Fruit fly (Drosophila melanogaster) whole organism, embryonic: ENCODE measurements around the gene CG1463.
A peak's percentile ranks its signal among the peaks of the same experiment; 100 is the strongest.

Source experiments
- Blimp-1 ChIP-seq: fragments of 200-800 bp; sonication (Bioruptor generic); optimal IDR thresholded peaks from 3 replicates; lab custom pipeline; 2018; ENCODE audit warnings: missing biosample characterization, missing genetic modification characterization, mild to moderate bottlenecking, moderate library complexity, missing genetic modification reagents
- CG13287 ChIP-seq: fragments of 200-800 bp; sonication (Bioruptor generic); IDR thresholded peaks from 2 replicates; pipeline ENCODE4 v1.3.6; 2022; ENCODE audit warnings: missing biosample characterization, missing genetic modification characterization; ENCODE audit not compliant: partially characterized antibody
- CG14965 ChIP-seq: fragments of 200-800 bp; sonication (Bioruptor generic); optimal IDR thresholded peaks from 2 replicates; lab custom pipeline; 2016; ENCODE audit warnings: missing biosample characterization, missing genetic modification characterization, borderline replicate concordance
- CG16779 ChIP-seq: fragments of 200-800 bp; sonication (Bioruptor generic); IDR thresholded peaks from 2 replicates; pipeline ENCODE4 v1.3.6; 2022; ENCODE audit warnings: missing biosample characterization, missing genetic modification characterization
- CG32532 ChIP-seq: fragments of 200-800 bp; sonication (Bioruptor generic); IDR thresholded peaks from 2 replicates; pipeline ENCODE4 v1.3.6; 2022; ENCODE audit warnings: missing biosample characterization, missing genetic modification characterization
- CG32772 ChIP-seq: fragments of 200-800 bp; sonication (Bioruptor generic); IDR thresholded peaks from 2 replicates; pipeline ENCODE4 v1.3.6; 2022; ENCODE audit warnings: missing biosample characterization, missing genetic modification characterization
- CG6175 ChIP-seq: fragments of 200-800 bp; sonication (Bioruptor generic); IDR thresholded peaks from 3 replicates; pipeline ENCODE4 v1.3.6; 2022; ENCODE audit warnings: missing biosample characterization, missing genetic modification characterization
- CG6683 ChIP-seq: fragments of 200-800 bp; sonication (Bioruptor generic); optimal IDR thresholded peaks from 2 replicates; lab custom pipeline; 2017; ENCODE audit warnings: missing biosample characterization, mild to moderate bottlenecking, missing genetic modification characterization, missing genetic modification reagents
- CG6791 ChIP-seq: fragments of 200-800 bp; sonication (Bioruptor generic); IDR thresholded peaks from 3 replicates; pipeline ENCODE4 v1.3.6; 2022; ENCODE audit warnings: missing biosample characterization, missing genetic modification characterization; ENCODE audit not compliant: partially characterized antibody
- CG7745 ChIP-seq: fragments of 200-800 bp; sonication (Bioruptor generic); optimal IDR thresholded peaks from 2 replicates; lab custom pipeline; 2018; ENCODE audit warnings: missing biosample characterization, mild to moderate bottlenecking, missing genetic modification characterization, moderate library complexity
- CG7928 ChIP-seq: fragments of 200-800 bp; sonication (Bioruptor generic); optimal IDR thresholded peaks from 2 replicates; lab custom pipeline; 2017; ENCODE audit warnings: missing biosample characterization, mild to moderate bottlenecking, missing genetic modification characterization
- CG9609 ChIP-seq: fragments of 200-800 bp; sonication (Bioruptor generic); optimal IDR thresholded peaks from 3 replicates; lab custom pipeline; 2016; ENCODE audit warnings: missing biosample characterization, missing genetic modification characterization
- CHES-1-like ChIP-seq: fragments of 200-800 bp; sonication (Bioruptor generic); optimal IDR thresholded peaks from 2 replicates; lab custom pipeline; 2016; ENCODE audit warnings: missing biosample characterization, missing genetic modification characterization
- D19B ChIP-seq: fragments of 200-800 bp; sonication (Bioruptor generic); optimal IDR thresholded peaks from 2 replicates; lab custom pipeline; 2017; ENCODE audit warnings: missing biosample characterization, mild to moderate bottlenecking, missing genetic modification characterization
- HLH3B ChIP-seq: fragments of 200-800 bp; sonication (Bioruptor generic); IDR thresholded peaks from 2 replicates; pipeline ENCODE4 v1.3.6; 2022; ENCODE audit warnings: missing biosample characterization, missing genetic modification characterization
- Hand ChIP-seq: fragments of 200-800 bp; sonication (Bioruptor generic); optimal IDR thresholded peaks from 2 replicates; lab custom pipeline; 2017; ENCODE audit warnings: mild to moderate bottlenecking, missing biosample characterization, missing genetic modification reagents, missing genetic modification characterization
- HmgZ ChIP-seq: fragments of 200-800 bp; sonication (Bioruptor generic); optimal IDR thresholded peaks from 2 replicates; lab custom pipeline; 2018; ENCODE audit warnings: missing biosample characterization, mild to moderate bottlenecking, missing genetic modification characterization
- Hmx ChIP-seq: fragments of 200-800 bp; sonication (Bioruptor generic); optimal IDR thresholded peaks from 2 replicates; lab custom pipeline; 2016; ENCODE audit warnings: missing biosample characterization, missing genetic modification characterization
- NK7.1 ChIP-seq: fragments of 200-800 bp; sonication (Bioruptor generic); optimal IDR thresholded peaks from 3 replicates; lab custom pipeline; 2016; ENCODE audit warnings: missing biosample characterization, missing genetic modification characterization
- Nf-YB ChIP-seq: fragments of 200-800 bp; sonication (Bioruptor generic); optimal IDR thresholded peaks from 3 replicates; lab custom pipeline; 2019; ENCODE audit warnings: missing biosample characterization, mild to moderate bottlenecking, missing genetic modification characterization, moderate library complexity
- PHDP ChIP-seq: fragments of 200-800 bp; sonication (Bioruptor generic); optimal IDR thresholded peaks from 3 replicates; lab custom pipeline; 2018; ENCODE audit warnings: missing biosample characterization, mild to moderate bottlenecking, missing genetic modification characterization, moderate library complexity
- Sry-β ChIP-seq: fragments of 200-800 bp; sonication (Bioruptor generic); optimal IDR thresholded peaks from 2 replicates; lab custom pipeline; 2018; ENCODE audit warnings: missing biosample characterization, mild to moderate bottlenecking, missing genetic modification characterization, moderate library complexity
- Sry-δ ChIP-seq: fragments of 200-800 bp; sonication (Bioruptor generic); optimal IDR thresholded peaks from 2 replicates; lab custom pipeline; 2016; ENCODE audit warnings: missing biosample characterization, missing genetic modification characterization
- Tbp ChIP-seq: fragments of >200 bp; optimal IDR thresholded peaks from 2 replicates; lab custom pipeline; 2018; ENCODE audit warnings: missing biosample characterization, missing genetic modification characterization
- Xbp1 ChIP-seq: fragments of 200-800 bp; sonication (Bioruptor generic); optimal IDR thresholded peaks from 3 replicates; lab custom pipeline; 2016; ENCODE audit warnings: missing biosample characterization, mild to moderate bottlenecking, missing genetic modification characterization
- btn ChIP-seq: fragments of 200-800 bp; sonication (Bioruptor generic); optimal IDR thresholded peaks from 2 replicates; lab custom pipeline; 2016; ENCODE audit warnings: missing biosample characterization, missing genetic modification characterization
- emc ChIP-seq: fragments of 200-800 bp; sonication (Bioruptor generic); optimal IDR thresholded peaks from 2 replicates; lab custom pipeline; 2016; ENCODE audit warnings: missing biosample characterization, missing genetic modification characterization
- fd3F ChIP-seq: fragments of 200-800 bp; sonication (Bioruptor generic); optimal IDR thresholded peaks from 2 replicates; lab custom pipeline; 2018; ENCODE audit warnings: missing biosample characterization, mild to moderate bottlenecking, missing genetic modification characterization, moderate library complexity
- gce ChIP-seq: fragments of 200-800 bp; sonication (Bioruptor generic); IDR thresholded peaks from 3 replicates; pipeline ENCODE4 v1.3.6; 2022; ENCODE audit warnings: missing biosample characterization, missing genetic modification characterization
- ham ChIP-seq: fragments of 200-800 bp; sonication (Bioruptor generic); IDR thresholded peaks from 2 replicates; pipeline ENCODE4 v1.3.6; 2022; ENCODE audit warnings: missing biosample characterization, missing genetic modification characterization
- her ChIP-seq: fragments of 200-800 bp; sonication (Bioruptor generic); optimal IDR thresholded peaks from 2 replicates; lab custom pipeline; 2016; ENCODE audit warnings: missing biosample characterization, missing genetic modification characterization
- jigr1 ChIP-seq: fragments of 200-800 bp; sonication (Bioruptor generic); IDR thresholded peaks from 3 replicates; pipeline ENCODE4 v1.3.6; 2022; ENCODE audit warnings: missing biosample characterization, missing genetic modification characterization
- nau ChIP-seq: fragments of 200-800 bp; sonication (Bioruptor generic); optimal IDR thresholded peaks from 3 replicates; lab custom pipeline; 2017; ENCODE audit warnings: missing biosample characterization, mild to moderate bottlenecking, missing genetic modification characterization, missing genetic modification reagents
- otp ChIP-seq: fragments of 200-800 bp; sonication (Bioruptor generic); IDR thresholded peaks from 3 replicates; pipeline ENCODE4, ENCODE4 v1.3.6; 2022; ENCODE audit warnings: missing biosample characterization, missing genetic modification characterization
- phol ChIP-seq: fragments of 200-800 bp; sonication (Bioruptor generic); optimal IDR thresholded peaks from 3 replicates; lab custom pipeline; 2018; ENCODE audit warnings: missing biosample characterization, mild to moderate bottlenecking, missing genetic modification characterization, moderate library complexity
- rib ChIP-seq: fragments of 200-800 bp; sonication (Bioruptor generic); IDR thresholded peaks from 2 replicates; pipeline ENCODE4 v1.3.6; 2022; ENCODE audit warnings: missing biosample characterization, missing genetic modification characterization
- schlank ChIP-seq: fragments of 200-800 bp; sonication (Bioruptor generic); optimal IDR thresholded peaks from 2 replicates; lab custom pipeline; 2018; ENCODE audit warnings: missing biosample characterization, mild to moderate bottlenecking, missing genetic modification characterization
- slou ChIP-seq: fragments of 200-800 bp; sonication (Bioruptor generic); optimal IDR thresholded peaks from 3 replicates; lab custom pipeline; 2016; ENCODE audit warnings: missing biosample characterization, missing genetic modification characterization
- ssp ChIP-seq: fragments of 200-800 bp; sonication (Bioruptor generic); IDR thresholded peaks from 2 replicates; pipeline ENCODE4 v1.3.6; 2022; ENCODE audit warnings: missing biosample characterization, missing genetic modification characterization
- sug ChIP-seq: fragments of 200-800 bp; optimal IDR thresholded peaks from 2 replicates; lab custom pipeline; 2019; ENCODE audit warnings: missing biosample characterization, mild to moderate bottlenecking, missing genetic modification characterization, moderate library complexity
- trem ChIP-seq: fragments of 200-800 bp; optimal IDR thresholded peaks from 3 replicates; lab custom pipeline; 2019; ENCODE audit warnings: missing biosample characterization, mild to moderate bottlenecking, missing genetic modification characterization, moderate library complexity
- twi ChIP-seq: fragments of 200-800 bp; optimal IDR thresholded peaks from 2 replicates; lab custom pipeline; 2019; ENCODE audit warnings: missing biosample characterization, mild to moderate bottlenecking, missing genetic modification characterization, moderate library complexity
- unc-4 ChIP-seq: fragments of 200-800 bp; sonication (Bioruptor generic); IDR thresholded peaks from 2 replicates; pipeline ENCODE4 v1.3.6; 2022; ENCODE audit warnings: missing biosample characterization, missing genetic modification characterization; ENCODE audit not compliant: partially characterized antibody

The CG1463 gene

dm6 chrX:12577722-12578121, 33.7 kb downstream of the CG1463 start (continued):
- TF ChIP-seq HLH3B (GFP tag; lab: Robert Waterston, UW) (no peak), Xbp1 (GFP tag; lab: Kevin White, UChicago) (no peak), Hand (GFP tag; lab: Kevin White, UChicago) (no peak), fd3F (GFP tag; lab: Kevin White, UChicago) (no peak), ham (GFP tag; lab: Robert Waterston, UW) (no peak), nau (GFP tag; lab: Kevin White, UChicago) (no peak), jigr1 (GFP tag; lab: Robert Waterston, UW) (no peak), otp (0 out of 3 replicates have a peak, but pooled peaks have one; percentile 33), unc-4 (no peak), sug (tag; lab: Kevin White, UChicago) (peak; percentile 81), ssp (GFP tag; lab: Robert Waterston, UW) (no peak), CG13287 (GFP tag; lab: Robert Waterston, UW) (no peak), CG6791 (GFP tag; lab: Robert Waterston, UW) (no peak), NK7.1 (GFP tag; lab: Kevin White, UChicago) (no peak), CG9609 (GFP tag; lab: Kevin White, UChicago) (no peak), CG32772 (GFP tag; lab: Robert Waterston, UW) (no peak), Blimp-1 (peak; percentile 38), emc (GFP tag; lab: Kevin White, UChicago) (no peak), CG7745 (tag; lab: Kevin White, UChicago) (no peak), Hmx (no peak), CG7928 (GFP tag; lab: Kevin White, UChicago) (no peak), Sry-β (GFP tag; lab: Kevin White, UChicago) (no peak), gce (GFP tag; lab: Robert Waterston, UW) (no peak), slou (GFP tag; lab: Kevin White, UChicago) (no peak), Tbp (GFP tag; lab: Kevin White, UChicago) (no peak), CHES-1-like (no peak), Nf-YB (GFP tag; lab: Kevin White, UChicago) (no peak), her (GFP tag; lab: Kevin White, UChicago) (no peak), twi (peak; percentile 51), CG14965 (GFP tag; lab: Kevin White, UChicago) (no peak), phol (tag; lab: Kevin White, UChicago) (peak; percentile 6), PHDP (no peak), CG6683 (GFP tag; lab: Kevin White, UChicago) (no peak), D19B (GFP tag; lab: Kevin White, UChicago) (peak; percentile 92), CG6175 (GFP tag; lab: Robert Waterston, UW) (no peak), schlank (tag; lab: Kevin White, UChicago) (no peak), rib (GFP tag; lab: Robert Waterston, UW) (no peak), CG16779 (GFP tag; lab: Robert Waterston, UW) (no peak), CG32532 (GFP tag; lab: Robert Waterston, UW) (no peak), trem (tag; lab: Kevin White, UChicago) (no peak), btn (GFP tag; lab: Kevin White, UChicago) (no peak), HmgZ (no peak), Sry-δ (GFP tag; lab: Kevin White, UChicago) (no peak)
